Fruit fly (Drosophila melanogaster) whole organism, embryonic: ENCODE measurements around the gene Taf10.

Source experiments
- Ada2b ChIP-seq: fragments of 200-800 bp; sonication (Bioruptor generic); IDR thresholded peaks from 2 replicates; pipeline ENCODE4 v1.3.6; 2022; ENCODE audit warnings: missing biosample characterization, missing genetic modification characterization
- Atf6 ChIP-seq: fragments of 200-800 bp; sonication (Bioruptor generic); IDR thresholded peaks from 2 replicates; pipeline ENCODE4 v1.3.6; 2022; ENCODE audit warnings: missing biosample characterization, missing genetic modification characterization
- B-H2 ChIP-seq: fragments of 200-800 bp; sonication (Bioruptor generic); optimal IDR thresholded peaks from 2 replicates; lab custom pipeline; 2018; ENCODE audit warnings: missing biosample characterization, mild to moderate bottlenecking, missing genetic modification characterization
- CG13287 ChIP-seq: fragments of 200-800 bp; sonication (Bioruptor generic); IDR thresholded peaks from 2 replicates; pipeline ENCODE4 v1.3.6; 2022; ENCODE audit warnings: missing biosample characterization, missing genetic modification characterization; ENCODE audit not compliant: partially characterized antibody
- CG2120 ChIP-seq: fragments of 200-800 bp; sonication (Bioruptor generic); optimal IDR thresholded peaks from 3 replicates; lab custom pipeline; 2016; ENCODE audit warnings: missing biosample characterization, missing genetic modification characterization
- CG2712 ChIP-seq: fragments of 200-800 bp; optimal IDR thresholded peaks from 3 replicates; lab custom pipeline; 2019; ENCODE audit warnings: missing biosample characterization, mild to moderate bottlenecking, missing genetic modification characterization, moderate library complexity
- CG2875 ChIP-seq: fragments of 200-800 bp; sonication (Bioruptor generic); optimal IDR thresholded peaks from 2 replicates; lab custom pipeline; 2017; ENCODE audit warnings: missing biosample characterization, mild to moderate bottlenecking, missing genetic modification characterization, missing genetic modification reagents
- CG33557 ChIP-seq: fragments of 200-800 bp; sonication (Bioruptor generic); optimal IDR thresholded peaks from 2 replicates; lab custom pipeline; 2019; ENCODE audit warnings: missing biosample characterization, mild to moderate bottlenecking, missing genetic modification characterization, moderate library complexity
- CG4617 ChIP-seq: fragments of 200-800 bp; sonication (Bioruptor generic); optimal IDR thresholded peaks from 3 replicates; lab custom pipeline; 2016; ENCODE audit warnings: missing biosample characterization, missing genetic modification characterization, borderline replicate concordance
- CG5245 ChIP-seq: fragments of 200-800 bp; sonication (Bioruptor generic); optimal IDR thresholded peaks from 3 replicates; lab custom pipeline; 2016; ENCODE audit warnings: missing biosample characterization, missing genetic modification characterization
- CG6175 ChIP-seq: fragments of 200-800 bp; sonication (Bioruptor generic); IDR thresholded peaks from 3 replicates; pipeline ENCODE4 v1.3.6; 2022; ENCODE audit warnings: missing biosample characterization, missing genetic modification characterization
- CG6654 ChIP-seq: fragments of 200-800 bp; sonication (Bioruptor generic); optimal IDR thresholded peaks from 2 replicates; lab custom pipeline; 2017; ENCODE audit warnings: missing biosample characterization, mild to moderate bottlenecking, missing genetic modification characterization
- CG6791 ChIP-seq: fragments of 200-800 bp; sonication (Bioruptor generic); IDR thresholded peaks from 3 replicates; pipeline ENCODE4 v1.3.6; 2022; ENCODE audit warnings: missing biosample characterization, missing genetic modification characterization; ENCODE audit not compliant: partially characterized antibody
- CG8388 ChIP-seq: fragments of 200-800 bp; sonication (Bioruptor generic); optimal IDR thresholded peaks from 2 replicates; lab custom pipeline; 2019; ENCODE audit warnings: missing biosample characterization, mild to moderate bottlenecking, missing genetic modification characterization, moderate library complexity
- CG8944 ChIP-seq: fragments of 200-800 bp; sonication (Bioruptor generic); optimal IDR thresholded peaks from 3 replicates; lab custom pipeline; 2016; ENCODE audit warnings: missing biosample characterization, missing genetic modification characterization
- CG9215 ChIP-seq: fragments of 200-800 bp; sonication (Bioruptor generic); IDR thresholded peaks from 2 replicates; pipeline ENCODE4 v1.3.6; 2022; ENCODE audit warnings: missing biosample characterization, missing genetic modification characterization
- Dek ChIP-seq: fragments of 200-800 bp; sonication (Bioruptor generic); optimal IDR thresholded peaks from 3 replicates; lab custom pipeline; 2019; ENCODE audit warnings: missing biosample characterization, mild to moderate bottlenecking, missing genetic modification characterization, moderate library complexity
- Dp ChIP-seq: fragments of 200-800 bp; sonication (Bioruptor generic); optimal IDR thresholded peaks from 2 replicates; lab custom pipeline; 2018; ENCODE audit warnings: missing biosample characterization, mild to moderate bottlenecking, missing genetic modification characterization, moderate library complexity
- Dref ChIP-seq: fragments of 200-800 bp; sonication (Bioruptor generic); IDR thresholded peaks from 2 replicates; pipeline ENCODE4 v1.3.6; 2022; ENCODE audit warnings: missing biosample characterization, missing genetic modification characterization
- HLH3B ChIP-seq: fragments of 200-800 bp; sonication (Bioruptor generic); IDR thresholded peaks from 2 replicates; pipeline ENCODE4 v1.3.6; 2022; ENCODE audit warnings: missing biosample characterization, missing genetic modification characterization
- HLH4C ChIP-seq: fragments of 200-800 bp; sonication (Bioruptor generic); IDR thresholded peaks from 3 replicates; pipeline ENCODE4 v1.3.6; 2022; ENCODE audit warnings: missing biosample characterization, missing genetic modification characterization; ENCODE audit not compliant: partially characterized antibody
- Med ChIP-seq: fragments of 200-800 bp; sonication (Bioruptor generic); peaks from one replicate; lab custom pipeline; 2016; ENCODE audit warnings: missing biosample characterization, missing genetic modification characterization, mild to moderate bottlenecking, inconsistent platforms, moderate library complexity
- Myb ChIP-seq: fragments of 200-800 bp; sonication (Bioruptor generic); optimal IDR thresholded peaks from 2 replicates; lab custom pipeline; 2016; ENCODE audit warnings: missing biosample characterization, missing genetic modification characterization
- Pdp1 ChIP-seq, 2 experiments: fragments of 200-800 bp; sonication (Bioruptor generic); optimal IDR thresholded peaks; 3 replicates each; lab custom pipeline; 2016; ENCODE audit warnings: missing biosample characterization in 2 of 2, missing genetic modification characterization in 2 of 2, mild to moderate bottlenecking in 1 of 2, moderate library complexity in 1 of 2
- Rfx ChIP-seq: fragments of 200-800 bp; sonication (Bioruptor generic); IDR thresholded peaks from 2 replicates; pipeline ENCODE4 v1.3.6; 2022; ENCODE audit warnings: missing biosample characterization, missing genetic modification characterization
- ap ChIP-seq: fragments of 200-800 bp; sonication (Bioruptor generic); IDR thresholded peaks from 2 replicates; pipeline ENCODE4 v1.3.6; 2022; ENCODE audit warnings: missing biosample characterization, missing genetic modification characterization
- br ChIP-seq: fragments of >200 bp; optimal IDR thresholded peaks from 2 replicates; lab custom pipeline; 2017
- btn ChIP-seq: fragments of 200-800 bp; sonication (Bioruptor generic); optimal IDR thresholded peaks from 2 replicates; lab custom pipeline; 2016; ENCODE audit warnings: missing biosample characterization, missing genetic modification characterization
- crp ChIP-seq, 2 experiments: fragments of 200-800 bp; sonication (Bioruptor generic); optimal IDR thresholded peaks; 2 replicates in 1 of 2; 3 replicates in 1 of 2; lab custom pipeline; 2017; ENCODE audit warnings: missing biosample characterization in 2 of 2, missing genetic modification characterization in 2 of 2, mild to moderate bottlenecking in 1 of 2, moderate library complexity in 1 of 2
- dimm ChIP-seq: fragments of 200-800 bp; sonication (Bioruptor generic); IDR thresholded peaks from 2 replicates; pipeline ENCODE4 v1.3.6; 2022; ENCODE audit warnings: missing biosample characterization, missing genetic modification characterization
- dm ChIP-seq: fragments of 200-800 bp; sonication (Bioruptor generic); optimal IDR thresholded peaks from 3 replicates; lab custom pipeline; 2016; ENCODE audit warnings: missing biosample characterization, missing genetic modification characterization
- fd96Cb ChIP-seq: fragments of 200-800 bp; sonication (Bioruptor generic); optimal IDR thresholded peaks from 2 replicates; lab custom pipeline; 2018; ENCODE audit warnings: missing biosample characterization, mild to moderate bottlenecking, missing genetic modification characterization, moderate library complexity
- gfzf ChIP-seq: fragments of 200-800 bp; sonication (Bioruptor generic); optimal IDR thresholded peaks from 2 replicates; lab custom pipeline; 2016; ENCODE audit warnings: missing biosample characterization, mild to moderate bottlenecking, missing genetic modification characterization, moderate library complexity
- mirr ChIP-seq: fragments of 200-800 bp; sonication (Bioruptor generic); optimal IDR thresholded peaks from 3 replicates; lab custom pipeline; 2018; ENCODE audit warnings: missing biosample characterization, mild to moderate bottlenecking, missing genetic modification characterization
- nerfin-2 ChIP-seq: fragments of 200-800 bp; sonication (Bioruptor generic); IDR thresholded peaks from 2 replicates; pipeline ENCODE4 v1.3.6; 2022; ENCODE audit warnings: missing biosample characterization, missing genetic modification characterization; ENCODE audit not compliant: partially characterized antibody
- nmo ChIP-seq: fragments of 200-800 bp; sonication (Bioruptor generic); optimal IDR thresholded peaks from 2 replicates; lab custom pipeline; 2018; ENCODE audit warnings: missing biosample characterization, mild to moderate bottlenecking, missing genetic modification characterization, moderate library complexity
- otp ChIP-seq: fragments of 200-800 bp; sonication (Bioruptor generic); IDR thresholded peaks from 3 replicates; pipeline ENCODE4, ENCODE4 v1.3.6; 2022; ENCODE audit warnings: missing biosample characterization, missing genetic modification characterization
- pfk ChIP-seq: fragments of 200-800 bp; sonication (Bioruptor generic); optimal IDR thresholded peaks from 2 replicates; lab custom pipeline; 2018; ENCODE audit warnings: missing biosample characterization, mild to moderate bottlenecking, missing genetic modification characterization, moderate library complexity
- phol ChIP-seq: fragments of 200-800 bp; sonication (Bioruptor generic); optimal IDR thresholded peaks from 3 replicates; lab custom pipeline; 2018; ENCODE audit warnings: missing biosample characterization, mild to moderate bottlenecking, missing genetic modification characterization, moderate library complexity
- pita ChIP-seq: fragments of 200-800 bp; sonication (Bioruptor generic); optimal IDR thresholded peaks from 2 replicates; lab custom pipeline; 2017; ENCODE audit warnings: missing biosample characterization, mild to moderate bottlenecking, missing genetic modification characterization
- row ChIP-seq: fragments of 200-800 bp; sonication (Bioruptor generic); IDR thresholded peaks from 3 replicates; pipeline ENCODE4 v1.3.6; 2022; ENCODE audit warnings: missing biosample characterization, missing genetic modification characterization
- sd ChIP-seq: fragments of 200-800 bp; sonication (Bioruptor generic); optimal IDR thresholded peaks from 3 replicates; lab custom pipeline; 2018; ENCODE audit warnings: missing biosample characterization, mild to moderate bottlenecking, missing genetic modification characterization, moderate library complexity
- sens ChIP-seq: fragments of 200-800 bp; sonication (Bioruptor generic); peaks from one replicate; lab custom pipeline; 2016; ENCODE audit warnings: missing biosample characterization, missing genetic modification characterization
- slp2 ChIP-seq: fragments of 200-800 bp; sonication (Bioruptor generic); optimal IDR thresholded peaks from 2 replicates; lab custom pipeline; 2016; ENCODE audit warnings: missing biosample characterization, missing genetic modification characterization
- sr ChIP-seq: fragments of 200-800 bp; sonication (Bioruptor generic); IDR thresholded peaks from 3 replicates; pipeline ENCODE4 v1.3.6; 2022; ENCODE audit warnings: missing biosample characterization, missing genetic modification characterization
- stc ChIP-seq: fragments of 200-800 bp; sonication (Bioruptor generic); IDR thresholded peaks from 2 replicates; pipeline ENCODE4 v1.3.6; 2022; ENCODE audit warnings: missing biosample characterization, missing genetic modification characterization
- sug ChIP-seq: fragments of 200-800 bp; optimal IDR thresholded peaks from 2 replicates; lab custom pipeline; 2019; ENCODE audit warnings: missing biosample characterization, mild to moderate bottlenecking, missing genetic modification characterization, moderate library complexity
- tna ChIP-seq: fragments of 200-800 bp; sonication (Bioruptor generic); IDR thresholded peaks from 2 replicates; pipeline ENCODE4 v1.3.6; 2022; ENCODE audit warnings: missing biosample characterization, missing genetic modification characterization; ENCODE audit not compliant: partially characterized antibody
- vfl ChIP-seq: fragments of 200-800 bp; sonication (Bioruptor generic); optimal IDR thresholded peaks from 2 replicates; lab custom pipeline; 2016; ENCODE audit warnings: missing biosample characterization, missing genetic modification characterization
- wek ChIP-seq: fragments of 200-800 bp; sonication (Bioruptor generic); optimal IDR thresholded peaks from 3 replicates; lab custom pipeline; 2018; ENCODE audit warnings: missing biosample characterization, mild to moderate bottlenecking, missing genetic modification characterization, moderate library complexity
- yki ChIP-seq: fragments of >200 bp; optimal IDR thresholded peaks from 3 replicates; lab custom pipeline; 2018

Taf10 gene

DNA sequence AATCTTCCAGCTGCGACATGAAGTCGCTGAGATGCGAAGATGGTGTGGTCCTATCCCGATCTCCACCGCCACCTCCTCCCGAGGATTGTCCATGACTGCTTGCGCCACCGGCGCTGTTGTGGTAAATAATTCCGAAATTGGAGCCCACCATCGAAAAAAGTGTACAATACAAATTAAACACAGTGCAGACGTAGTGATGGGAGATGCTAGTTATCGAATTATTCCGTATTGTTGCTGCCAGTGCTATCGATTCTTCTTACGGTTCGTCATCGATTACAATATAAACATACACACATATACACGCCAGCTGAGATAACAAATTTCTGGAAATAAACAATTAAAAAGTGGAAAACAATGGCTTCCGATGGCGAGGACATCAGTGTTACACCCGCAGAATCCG, at the start of gene Taf10, which contains the start of gene Taf10b:
TSS of gene Taf10 (plus strand) at position 264 of the 400 bp plus-strand sequence.
TSS of gene Taf10b (minus strand) at position 219 of the 400 bp plus-strand sequence.
- TF ChIP-seq nmo, result peak; percentile 25
- TF ChIP-seq phol, result peak; percentile 1
- peak; percentile 97 for TF ChIP-seq Dref
- no peak for TF ChIP-seq CG6654 (GFP tag; lab: Kevin White, UChicago)
- no peak for TF ChIP-seq btn (GFP tag; lab: Kevin White, UChicago)
- no peak for TF ChIP-seq CG6175 (GFP tag; lab: Robert Waterston, UW)
- peak; percentile 91 for TF ChIP-seq CG13287 (GFP tag; lab: Robert Waterston, UW)
- peak; percentile 71 for TF ChIP-seq CG4617
- TF ChIP-seq Myb (GFP tag; lab: Kevin White, UChicago), result no peak
- no peak for TF ChIP-seq CG2875 (GFP tag; lab: Kevin White, UChicago)
- peak; percentile 93 for TF ChIP-seq HLH4C
- no peak for TF ChIP-seq otp (GFP tag; lab: Robert Waterston, UW)
- TF ChIP-seq sd (tag; lab: Kevin White, UChicago), result peak; percentile 48
- TF ChIP-seq row (GFP tag; lab: Robert Waterston, UW), result peak; percentile 51; the same call in 2 of the 3 replicates
- TF ChIP-seq CG2712 (tag; lab: Kevin White, UChicago), result peak; percentile 21
- peak; percentile 40 for TF ChIP-seq sens (GFP tag; lab: Kevin White, UChicago)
- TF ChIP-seq mirr (GFP tag; lab: Kevin White, UChicago), result peak; percentile 47
- TF ChIP-seq crp (GFP tag; optimal IDR thresholded peaks at IDR 0.05; lab: Kevin White, UChicago), result peak in 1 of 2 experiments; percentile 75
- TF ChIP-seq Dp (GFP tag; lab: Kevin White, UChicago), result peak; percentile 45
- TF ChIP-seq Pdp1 (GFP tag; optimal IDR thresholded peaks at IDR 0.05; lab: Kevin White, UChicago), result peak in 1 of 2 experiments; percentile 30
- no peak for TF ChIP-seq pita
- peak; percentile 87 for TF ChIP-seq CG6791 (GFP tag; lab: Robert Waterston, UW)
- no peak for TF ChIP-seq sr (GFP tag; lab: Robert Waterston, UW)
- no peak for TF ChIP-seq CG8944 (GFP tag; lab: Kevin White, UChicago)
- TF ChIP-seq yki (lab: Kevin White, UChicago), result no peak
- TF ChIP-seq CG5245 (GFP tag; lab: Kevin White, UChicago), result no peak
- no peak for TF ChIP-seq ap (GFP tag; lab: Robert Waterston, UW)
- TF ChIP-seq Med (GFP tag; lab: Kevin White, UChicago), result peak; percentile 75
- 0 out of 2 replicates have a peak, but pooled peaks have one; percentile 24 for TF ChIP-seq HLH3B
- TF ChIP-seq slp2, result no peak
- TF ChIP-seq nerfin-2, result peak; percentile 93
- TF ChIP-seq Rfx (GFP tag; lab: Robert Waterston, UW), result peak; percentile 27; the same call in 1 of the 2 replicates
- peak; percentile 19 for TF ChIP-seq gfzf (GFP tag; lab: Kevin White, UChicago)
- TF ChIP-seq pfk, result no peak
- TF ChIP-seq CG9215 (GFP tag; lab: Robert Waterston, UW), result no peak
- TF ChIP-seq vfl (GFP tag; lab: Kevin White, UChicago), result no peak
- no peak for TF ChIP-seq Atf6
- peak; percentile 19 for TF ChIP-seq B-H2
- TF ChIP-seq dm, result no peak
- TF ChIP-seq br (lab: Kevin White, UChicago), result no peak
- TF ChIP-seq tna (GFP tag; lab: Robert Waterston, UW), result peak; percentile 79
- no peak for TF ChIP-seq Dek (tag; lab: Kevin White, UChicago)
- no peak for TF ChIP-seq fd96Cb
- TF ChIP-seq CG8388 (GFP tag; lab: Kevin White, UChicago), result peak; percentile 56
- no peak for TF ChIP-seq dimm (GFP tag; lab: Robert Waterston, UW)
- TF ChIP-seq CG33557, result no peak
- peak; percentile 7 for TF ChIP-seq wek
- no peak for TF ChIP-seq stc (GFP tag; lab: Robert Waterston, UW)
- TF ChIP-seq sug, result peak; percentile 33
- TF ChIP-seq CG2120 (GFP tag; lab: Kevin White, UChicago), result peak; percentile 10
- no peak for TF ChIP-seq Ada2b (GFP tag; lab: Robert Waterston, UW)
